Worm (Caenorhabditis elegans) whole organism, L4 larva: ENCODE results near the gene tdpo-1.

ENCODE experiments used
- F37D6.2 ChIP-seq: sonication (generic microtip); optimal IDR thresholded peaks from 2 replicates; lab custom pipeline; 2016; ENCODE audit warnings: mild to moderate bottlenecking, missing genetic modification characterization, missing compliant biosample characterization
- Y105C5A.15 ChIP-seq: fragments of 200-800 bp; sonication (Bioruptor generic); IDR thresholded peaks from 2 replicates; pipeline ENCODE4 v1.3.6; 2022; ENCODE audit warnings: missing genetic modification characterization, missing compliant biosample characterization
- aly-2 ChIP-seq: sonication (generic microtip); optimal IDR thresholded peaks from 2 replicates; lab custom pipeline; 2018; ENCODE audit warnings: missing biosample characterization, missing genetic modification characterization
- daf-12 ChIP-seq: fragments of 150-350 bp; optimal IDR thresholded peaks from 2 replicates; lab custom pipeline; 2014; ENCODE audit warnings: missing biosample characterization, missing genetic modification reagents, missing genetic modification characterization
- lir-3 ChIP-seq: sonication (generic microtip); optimal IDR thresholded peaks from 2 replicates; lab custom pipeline; 2016; ENCODE audit warnings: mild to moderate bottlenecking, missing genetic modification characterization, missing compliant biosample characterization
- mes-2 ChIP-seq: sonication (generic microtip); optimal IDR thresholded peaks from 2 replicates; lab custom pipeline; 2016; ENCODE audit warnings: missing genotype, mild to moderate bottlenecking, missing genetic modification characterization, missing compliant biosample characterization; ENCODE audit not compliant: poor library complexity, severe bottlenecking
- nhr-10 ChIP-seq: fragments of 150-350 bp; optimal IDR thresholded peaks from 2 replicates; lab custom pipeline; 2014; ENCODE audit warnings: missing biosample characterization, missing genetic modification characterization
- nhr-11 ChIP-seq: fragments of 150-350 bp; optimal IDR thresholded peaks from 2 replicates; lab custom pipeline; 2014; ENCODE audit warnings: missing biosample characterization, missing genetic modification characterization
- nhr-28 ChIP-seq: fragments of 150-350 bp; optimal IDR thresholded peaks from 2 replicates; lab custom pipeline; 2014; ENCODE audit warnings: missing biosample characterization, missing genetic modification characterization

ce11 chrIV:1992789-1993188, 33.1 kb downstream of the tdpo-1 start, which contains the start of gene xpc-1:
- TF ChIP-seq lir-3 (tag; lab: Kevin White, UChicago) (no peak), nhr-28 (no peak), mes-2 (tag; lab: Kevin White, UChicago) (no peak), Y105C5A.15 (GFP tag; lab: Robert Waterston, UW) (no peak), F37D6.2 (tag; lab: Kevin White, UChicago) (no peak), daf-12 (tag; lab: Kevin White, UChicago) (no peak), aly-2 (no peak), nhr-11 (tag; lab: Kevin White, UChicago) (no peak), nhr-10 (no peak)
